Worm (Caenorhabditis elegans): ENCODE results near the gene F53C3.4.

DNA sequence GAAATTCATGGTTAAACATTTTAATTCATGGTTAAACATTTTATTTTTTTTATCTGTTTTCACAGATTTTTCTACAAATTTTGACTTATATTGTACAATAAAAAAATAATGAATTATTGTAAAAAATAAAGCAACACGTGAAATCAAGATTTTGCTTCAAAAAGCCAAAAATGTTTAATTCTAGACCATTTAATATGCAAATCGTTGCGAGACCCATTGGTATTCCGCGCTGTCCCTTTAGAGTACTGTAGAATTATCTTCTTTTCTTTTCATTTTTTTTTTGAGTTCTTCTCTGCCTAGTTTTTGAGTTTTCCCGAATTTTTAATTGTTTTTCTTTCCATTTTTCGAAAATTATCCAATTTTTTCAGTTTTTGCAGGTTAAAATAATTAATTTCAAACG, 32.9 kb downstream of the F53C3.4 start, which contains the start of gene Y14H12B.1:
- TF ChIP-seq B0310.2 (tag; optimal IDR thresholded peaks at IDR 0.05) (no peak), ama-1 (optimal IDR thresholded peaks at IDR 0.05) (no peak), F13C5.2 (tag; optimal IDR thresholded peaks at IDR 0.05) (no peak), tra-4 (tag; optimal IDR thresholded peaks at IDR 0.05) (no peak), ceh-13 (GFP tag; optimal IDR thresholded peaks at IDR 0.05) (no peak), tbx-11 (GFP tag; IDR thresholded peaks at IDR 0.05) (no peak), ceh-36 (tag; optimal IDR thresholded peaks at IDR 0.05) (no peak), flt-1 (GFP tag; IDR thresholded peaks at IDR 0.05) (no peak), hmg-4 (GFP tag; optimal IDR thresholded peaks at IDR 0.05) (no peak), hnd-1 (tag; optimal IDR thresholded peaks at IDR 0.05) (no peak), sea-1 (GFP tag; conservative IDR thresholded peaks at IDR 0.05) (no peak), hmbx-1 (tag; optimal IDR thresholded peaks at IDR 0.05) (no peak)

All from whole organism, early embryonic.